Worm (Caenorhabditis elegans) whole organism, early embryonic: Measurements from ENCODE around the gene Y48G9A.6.

Experiments
- ama-1 ChIP-seq: fragments of 150-350 bp; optimal IDR thresholded peaks from 2 replicates; lab custom pipeline; 2014
- ceh-36 ChIP-seq: sonication (generic microtip); optimal IDR thresholded peaks from 2 replicates; lab custom pipeline; 2016; ENCODE audit warnings: missing genetic modification characterization, inconsistent platforms, missing compliant biosample characterization
- ets-7 ChIP-seq: sonication (generic microtip); optimal IDR thresholded peaks from 2 replicates; lab custom pipeline; 2016; ENCODE audit warnings: missing genotype, missing genetic modification characterization, missing compliant biosample characterization

DNA sequence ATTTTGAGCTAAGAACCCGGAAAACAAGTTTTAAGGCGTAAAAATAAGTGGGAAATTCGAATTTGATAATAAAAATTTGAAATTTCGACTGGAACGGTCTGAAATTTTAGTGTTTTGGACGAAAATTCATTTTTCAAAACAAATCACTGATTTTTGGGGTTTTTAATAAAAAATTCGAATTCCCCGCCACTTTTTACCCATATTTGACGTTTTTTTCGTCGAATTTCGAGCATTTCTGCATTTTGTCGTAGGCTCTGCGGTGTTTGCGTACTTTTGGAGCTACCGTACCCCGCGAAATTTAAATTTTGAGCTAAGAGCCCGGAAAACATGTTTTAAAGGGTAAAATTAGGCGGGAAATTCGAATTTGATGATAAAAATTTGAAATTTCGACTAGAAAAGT lies 32.9 kb downstream of the Y48G9A.6 start:
- TF ChIP-seq ama-1 = no peak
- TF ChIP-seq ets-7 (tag; lab: Kevin White, UChicago) = no peak
- no peak for TF ChIP-seq ceh-36 (tag; lab: Kevin White, UChicago)
